Fruit fly (Drosophila melanogaster): ENCODE measurements around the gene Pdss2.
A peak's percentile ranks its signal among the peaks of the same experiment; 100 is the strongest.

Gene Pdss2

DNA sequence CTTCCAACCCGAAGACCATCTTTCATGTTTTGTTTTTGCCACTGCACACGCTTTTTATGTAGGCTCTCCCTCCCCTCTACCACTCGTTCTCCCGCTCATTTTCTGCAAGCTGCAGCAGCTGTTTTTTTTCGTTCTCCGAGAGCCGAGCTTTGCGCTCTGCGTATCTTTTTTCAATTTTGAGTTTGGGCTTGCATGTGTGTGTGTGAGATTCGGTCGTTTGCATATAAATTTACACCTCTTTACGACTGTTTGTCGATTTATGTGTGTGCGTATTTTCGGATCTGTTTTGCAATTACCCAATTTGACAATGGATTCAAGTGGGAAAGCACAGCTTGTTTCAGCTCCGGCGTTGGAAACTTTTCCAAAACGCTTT is 29.8 kb downstream of the Pdss2 start (continued):
- TF ChIP-seq Sry-δ (GFP tag; optimal IDR thresholded peaks at IDR 0.05), result no peak
- 0 out of 3 replicates have a peak, but pooled peaks have one; percentile 7 for TF ChIP-seq CG17361 (GFP tag; IDR thresholded peaks at IDR 0.05)
- TF ChIP-seq dimm (GFP tag; IDR thresholded peaks at IDR 0.05), result no peak

DNA sequence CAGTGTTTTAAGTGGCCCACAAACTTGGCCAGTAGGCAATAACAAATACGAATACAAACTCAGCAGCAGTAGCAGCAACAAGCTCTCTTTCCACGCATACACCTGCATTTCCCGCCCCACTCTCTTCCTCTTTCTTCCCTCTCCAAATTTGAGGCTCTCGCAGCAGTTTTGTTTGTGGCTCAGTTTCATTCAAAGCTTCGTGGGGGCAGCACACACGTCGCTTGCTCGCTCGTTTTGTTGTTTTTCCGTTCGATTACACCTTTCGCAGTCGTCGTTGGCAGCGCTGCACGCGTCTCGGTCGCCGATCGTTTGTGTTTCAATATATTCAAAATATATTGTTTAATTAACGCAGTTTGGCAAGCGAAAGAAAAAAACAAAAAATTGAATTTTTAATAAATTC is 30.9 kb downstream of the Pdss2 start:
- TF ChIP-seq CG7357 (GFP tag; IDR thresholded peaks at IDR 0.05), result no peak
- no peak for TF ChIP-seq CG17802 (tag; optimal IDR thresholded peaks at IDR 0.05)
- no peak for TF ChIP-seq CG14050 (GFP tag; IDR thresholded peaks at IDR 0.05)
- TF ChIP-seq Gsc (GFP tag; IDR thresholded peaks at IDR 0.05), result no peak
- no peak for TF ChIP-seq CG7745 (tag; optimal IDR thresholded peaks at IDR 0.05)
- no peak for TF ChIP-seq Nf-YC (tag; optimal IDR thresholded peaks at IDR 0.05)
- TF ChIP-seq ab (GFP tag; optimal IDR thresholded peaks at IDR 0.05), result no peak
- no peak for TF ChIP-seq CG6254 (GFP tag; optimal IDR thresholded peaks at IDR 0.05)
- TF ChIP-seq Hr39 (optimal IDR thresholded peaks at IDR 0.05), result no peak
- TF ChIP-seq CG34422 (GFP tag; IDR thresholded peaks at IDR 0.05), result no peak
- no peak for TF ChIP-seq CG33213 (GFP tag; optimal IDR thresholded peaks at IDR 0.05)
- no peak for TF ChIP-seq gsb (GFP tag; IDR thresholded peaks at IDR 0.05)
- TF ChIP-seq ase (GFP tag; IDR thresholded peaks at IDR 0.05), result no peak
- TF ChIP-seq CG34376 (GFP tag; optimal IDR thresholded peaks at IDR 0.05), result peak; percentile 50
- TF ChIP-seq CG14667 (GFP tag; IDR thresholded peaks at IDR 0.05), result no peak
- no peak for TF ChIP-seq NK7.1 (GFP tag; optimal IDR thresholded peaks at IDR 0.05)
- no peak for TF ChIP-seq CG14860 (GFP tag; IDR thresholded peaks at IDR 0.05; ENCODE audit: partially characterized antibody)
- no peak for TF ChIP-seq CG9727 (GFP tag; optimal IDR thresholded peaks at IDR 0.05)
- no peak for TF ChIP-seq CG9932 (GFP tag; IDR thresholded peaks at IDR 0.05)
- no peak for TF ChIP-seq Atf-2 (GFP tag; optimal IDR thresholded peaks at IDR 0.05)
- no peak for TF ChIP-seq CG32772 (GFP tag; IDR thresholded peaks at IDR 0.05)
- TF ChIP-seq CG10543 (GFP tag; optimal IDR thresholded peaks at IDR 0.05), result peak; percentile 58
- peak; percentile 34 for TF ChIP-seq lab (GFP tag; optimal IDR thresholded peaks at IDR 0.05)
- no peak for TF ChIP-seq gem (tag; optimal IDR thresholded peaks at IDR 0.05)
- TF ChIP-seq nom (GFP tag; optimal IDR thresholded peaks at IDR 0.05), result peak; percentile 33
- no peak for TF ChIP-seq peb (GFP tag; IDR thresholded peaks at IDR 0.05)
- no peak for TF ChIP-seq twi (tag; optimal IDR thresholded peaks at IDR 0.05)
- no peak for TF ChIP-seq inv (GFP tag; IDR thresholded peaks at IDR 0.05; ENCODE audit: partially characterized antibody)
- TF ChIP-seq Atf6 (GFP tag; IDR thresholded peaks at IDR 0.05), result peak; percentile 41; the same call in 1 of the 2 replicates
- no peak for TF ChIP-seq Doc2 (GFP tag; IDR thresholded peaks at IDR 0.05)
- no peak for TF ChIP-seq lola (GFP tag; optimal IDR thresholded peaks at IDR 0.05)
- TF ChIP-seq CG7372 (GFP tag; IDR thresholded peaks at IDR 0.05), result no peak
- no peak for TF ChIP-seq Nf-YA (GFP tag; IDR thresholded peaks at IDR 0.05)
- TF ChIP-seq insv (GFP tag; optimal IDR thresholded peaks at IDR 0.05), result no peak
- peak; percentile 7 for TF ChIP-seq Fer1 (GFP tag; optimal IDR thresholded peaks at IDR 0.05)
- no peak for TF ChIP-seq btn (GFP tag; optimal IDR thresholded peaks at IDR 0.05)
- 0 out of 3 replicates have a peak, but pooled peaks have one; percentile 6 for TF ChIP-seq row (GFP tag; IDR thresholded peaks at IDR 0.05)
- TF ChIP-seq CG16815 (GFP tag; optimal IDR thresholded peaks at IDR 0.05), result no peak
- TF ChIP-seq phol (tag; optimal IDR thresholded peaks at IDR 0.05), result no peak
- no peak for TF ChIP-seq CG2889 (GFP tag; IDR thresholded peaks at IDR 0.05)
- no peak for TF ChIP-seq vfl (GFP tag; optimal IDR thresholded peaks at IDR 0.05)
- TF ChIP-seq CG8388 (GFP tag; optimal IDR thresholded peaks at IDR 0.05), result no peak
- TF ChIP-seq CG3065 (GFP tag; optimal IDR thresholded peaks at IDR 0.05), result no peak
- peak; percentile 91 for TF ChIP-seq Adf1 (GFP tag; IDR thresholded peaks at IDR 0.05)
- TF ChIP-seq Dll (GFP tag; IDR thresholded peaks at IDR 0.05; ENCODE audit: partially characterized antibody), result no peak
- no peak for TF ChIP-seq CG4854 (GFP tag; optimal IDR thresholded peaks at IDR 0.05)
- no peak for TF ChIP-seq Neu2 (GFP tag; optimal IDR thresholded peaks at IDR 0.05; ENCODE audit: borderline replicate concordance)
- no peak for TF ChIP-seq Myb (GFP tag; optimal IDR thresholded peaks at IDR 0.05)
